Fruit fly (Drosophila melanogaster) whole organism: ENCODE results near the gene CG43376.

ENCODE experiments used
- CG8478 ChIP-seq: fragments of >200 bp; optimal IDR thresholded peaks from 2 replicates; lab custom pipeline; 2018; ENCODE audit warnings: inconsistent platforms
- Dll ChIP-seq: fragments of >200 bp; optimal IDR thresholded peaks from 2 replicates; lab custom pipeline; 2017
- pan ChIP-seq: fragments of >200 bp; optimal IDR thresholded peaks from 2 replicates; lab custom pipeline; 2017

- TF ChIP-seq CG8478 (no peak), Dll (lab: Kevin White, UChicago) (no peak), pan (lab: Kevin White, UChicago) (no peak)
These were observed 10.7 kb upstream of the CG43376 start for dm6 chr2L:13763144-13763543.
